Worm (Caenorhabditis elegans) whole organism, L3 larva: Measurements from ENCODE around the gene ddo-2.

Experiments used
- R02D3.7 ChIP-seq: fragments of 150-350 bp; optimal IDR thresholded peaks from 2 replicates; lab custom pipeline; 2014; ENCODE audit warnings: missing biosample characterization, missing genetic modification characterization
- ZK546.5 ChIP-seq: sonication (generic microtip); optimal IDR thresholded peaks from 2 replicates; lab custom pipeline; 2017; ENCODE audit warnings: missing biosample characterization, missing genetic modification characterization
- aly-2 ChIP-seq: fragments of 150-350 bp; optimal IDR thresholded peaks from 2 replicates; lab custom pipeline; 2014; ENCODE audit warnings: missing biosample characterization, missing genetic modification characterization
- ama-1 ChIP-seq: fragments of 150-350 bp; optimal IDR thresholded peaks from 2 replicates; lab custom pipeline; 2018
- ceh-28 ChIP-seq: fragments of 150-350 bp; optimal IDR thresholded peaks from 2 replicates; lab custom pipeline; 2014; ENCODE audit warnings: missing biosample characterization, missing genetic modification reagents, missing genetic modification characterization
- ceh-82 ChIP-seq: fragments of 150-350 bp; optimal IDR thresholded peaks from 2 replicates; lab custom pipeline; 2014; ENCODE audit warnings: missing biosample characterization, missing genetic modification characterization
- ceh-9 ChIP-seq: sonication (generic microtip); optimal IDR thresholded peaks from 2 replicates; lab custom pipeline; 2018; ENCODE audit warnings: missing biosample characterization, missing genetic modification characterization
- daf-12 ChIP-seq: fragments of 150-350 bp; optimal IDR thresholded peaks from 2 replicates; lab custom pipeline; 2014; ENCODE audit warnings: missing biosample characterization, missing genetic modification reagents, missing genetic modification characterization
- egl-27 ChIP-seq: sonication (generic microtip); optimal IDR thresholded peaks from 4 replicates; lab custom pipeline; 2017; ENCODE audit warnings: missing biosample characterization, missing genetic modification reagents, missing genetic modification characterization
- elt-1 ChIP-seq: fragments of 150-350 bp; optimal IDR thresholded peaks from 2 replicates; lab custom pipeline; 2014; ENCODE audit warnings: missing biosample characterization, missing genetic modification characterization
- elt-2 ChIP-seq: sonication (generic microtip); optimal IDR thresholded peaks from 2 replicates; lab custom pipeline; 2016; ENCODE audit warnings: missing genetic modification reagents, mild to moderate bottlenecking, missing genetic modification characterization, missing compliant biosample characterization
- elt-3 ChIP-seq, 3 experiments: fragments of 150-350 bp in 1 of 3; sonication (generic microtip) in 2 of 3; optimal IDR thresholded peaks; 2 replicates in 2 of 3; 4 replicates in 1 of 3; lab custom pipeline; 2014 to 2017; ENCODE audit warnings: missing biosample characterization in 3 of 3, missing genetic modification characterization in 3 of 3
- eor-1 ChIP-seq, 2 experiments: fragments of 150-350 bp; optimal IDR thresholded peaks; 2 replicates each; lab custom pipeline; 2014 to 2018; ENCODE audit warnings: missing biosample characterization in 2 of 2, missing genetic modification characterization in 2 of 2
- fos-1 ChIP-seq: fragments of 150-350 bp; optimal IDR thresholded peaks from 2 replicates; lab custom pipeline; 2014; ENCODE audit warnings: missing biosample characterization, missing genetic modification characterization
- hmg-11 ChIP-seq: sonication (generic microtip); optimal IDR thresholded peaks from 2 replicates; lab custom pipeline; 2016; ENCODE audit warnings: missing genetic modification characterization, missing compliant biosample characterization
- lin-15B ChIP-seq: fragments of 150-350 bp; optimal IDR thresholded peaks from 2 replicates; lab custom pipeline; 2014; ENCODE audit warnings: missing biosample characterization, missing genetic modification characterization
- lin-39 ChIP-seq: fragments of 150-350 bp; optimal IDR thresholded peaks from 2 replicates; lab custom pipeline; 2018; ENCODE audit warnings: missing biosample characterization, missing genetic modification reagents, missing genetic modification characterization
- lsy-12 ChIP-seq: sonication (generic microtip); optimal IDR thresholded peaks from 2 replicates; lab custom pipeline; 2016; ENCODE audit warnings: mild to moderate bottlenecking, missing genetic modification characterization, missing compliant biosample characterization
- mdl-1 ChIP-seq: fragments of 150-350 bp; optimal IDR thresholded peaks from 2 replicates; lab custom pipeline; 2014; ENCODE audit warnings: missing biosample characterization, missing genetic modification characterization
- mml-1 ChIP-seq: fragments of 150-350 bp; sonication (generic microtip); optimal IDR thresholded peaks from 3 replicates; lab custom pipeline; 2014; ENCODE audit warnings: missing biosample characterization, missing genetic modification characterization
- nhr-11 ChIP-seq: fragments of 150-350 bp; optimal IDR thresholded peaks from 2 replicates; lab custom pipeline; 2014; ENCODE audit warnings: missing biosample characterization, missing genetic modification characterization
- nhr-12 ChIP-seq: fragments of 150-350 bp; optimal IDR thresholded peaks from 2 replicates; lab custom pipeline; 2014; ENCODE audit warnings: missing biosample characterization, missing genetic modification characterization
- nhr-23 ChIP-seq: fragments of 150-350 bp; optimal IDR thresholded peaks from 2 replicates; lab custom pipeline; 2014; ENCODE audit warnings: missing biosample characterization, missing genetic modification reagents, missing genetic modification characterization
- nhr-25 ChIP-seq: sonication (generic microtip); optimal IDR thresholded peaks from 2 replicates; lab custom pipeline; 2017; ENCODE audit warnings: missing biosample characterization, missing genetic modification characterization
- nhr-28 ChIP-seq: fragments of 150-350 bp; optimal IDR thresholded peaks from 2 replicates; lab custom pipeline; 2014; ENCODE audit warnings: missing biosample characterization, missing genetic modification characterization
- nhr-43 ChIP-seq: sonication (generic microtip); optimal IDR thresholded peaks from 2 replicates; lab custom pipeline; 2016; ENCODE audit warnings: mild to moderate bottlenecking, missing genetic modification characterization, missing compliant biosample characterization; ENCODE audit not compliant: poor library complexity, severe bottlenecking
- nhr-67 ChIP-seq: fragments of 150-350 bp; optimal IDR thresholded peaks from 2 replicates; lab custom pipeline; 2014; ENCODE audit warnings: missing biosample characterization, missing genetic modification characterization
- pha-4 ChIP-seq: fragments of 150-350 bp; optimal IDR thresholded peaks from 2 replicates; lab custom pipeline; 2014; ENCODE audit warnings: missing biosample characterization, missing genetic modification reagents, missing genetic modification characterization
- sea-2 ChIP-seq: fragments of 150-350 bp; sonication (generic microtip); optimal IDR thresholded peaks from 4 replicates; lab custom pipeline; 2014; ENCODE audit warnings: missing biosample characterization, missing genetic modification reagents, missing genetic modification characterization
- skn-1 ChIP-seq: fragments of 150-350 bp; optimal IDR thresholded peaks from 2 replicates; lab custom pipeline; 2014; ENCODE audit warnings: missing biosample characterization, missing genetic modification characterization
- snpc-4 ChIP-seq: fragments of 150-350 bp; optimal IDR thresholded peaks from 2 replicates; lab custom pipeline; 2014; ENCODE audit warnings: missing biosample characterization, missing genetic modification characterization
- tbx-2 ChIP-seq: sonication (generic microtip); optimal IDR thresholded peaks from 2 replicates; lab custom pipeline; 2016; ENCODE audit warnings: mild to moderate bottlenecking, missing genetic modification characterization, missing compliant biosample characterization
- zag-1 ChIP-seq: fragments of 150-350 bp; optimal IDR thresholded peaks from 2 replicates; lab custom pipeline; 2014; ENCODE audit warnings: missing biosample characterization, missing genetic modification characterization
- ztf-11 ChIP-seq: fragments of 150-350 bp; optimal IDR thresholded peaks from 2 replicates; lab custom pipeline; 2014; ENCODE audit warnings: missing biosample characterization, missing genetic modification characterization
- ztf-4 ChIP-seq: fragments of 150-350 bp; optimal IDR thresholded peaks from 2 replicates; lab custom pipeline; 2014; ENCODE audit warnings: missing biosample characterization, missing genetic modification characterization

ddo-2 gene

ce11 chrV:7403501-7403900 is 32.0 kb downstream of the ddo-2 start:
- no peak for TF ChIP-seq R02D3.7 (tag; lab: Kevin White, UChicago)
- no peak for TF ChIP-seq skn-1 (tag; lab: Kevin White, UChicago)
- no peak for TF ChIP-seq nhr-67
- TF ChIP-seq ztf-11 (tag; lab: Kevin White, UChicago) = no peak
- no peak for TF ChIP-seq lin-39 (tag; lab: Kevin White, UChicago)
- TF ChIP-seq lin-15B (tag; lab: Kevin White, UChicago) = no peak
- no peak for TF ChIP-seq daf-12 (tag; lab: Kevin White, UChicago)
- no peak for TF ChIP-seq ZK546.5
- no peak for TF ChIP-seq zag-1
- TF ChIP-seq tbx-2 (tag; lab: Kevin White, UChicago) = no peak

ce11 chrV:7402355-7402754 is 33.1 kb downstream of the ddo-2 start, which contains the start of gene srj-13:
TSS of gene srj-13 (plus strand) at chrV:7402655.
- no peak for TF ChIP-seq ztf-4 (tag; lab: Kevin White, UChicago)
- no peak for TF ChIP-seq R02D3.7 (tag; lab: Kevin White, UChicago)

- TF ChIP-seq lsy-12 (tag; lab: Kevin White, UChicago) = no peak
- TF ChIP-seq elt-2 (tag; lab: Kevin White, UChicago) = no peak
- TF ChIP-seq ceh-28 (tag; lab: Kevin White, UChicago) = no peak
- TF ChIP-seq aly-2 = no peak
- TF ChIP-seq ceh-9 (tag; lab: Kevin White, UChicago) = no peak
- TF ChIP-seq nhr-28 (tag; lab: Kevin White, UChicago) = no peak
- no peak for TF ChIP-seq mml-1 (tag; lab: Kevin White, UChicago)
- TF ChIP-seq elt-1 (tag; lab: Kevin White, UChicago) = no peak
- no peak for TF ChIP-seq nhr-12 (tag; lab: Kevin White, UChicago)
- no peak for TF ChIP-seq hmg-11 (tag; lab: Kevin White, UChicago)
- no peak for TF ChIP-seq lin-15B (tag; lab: Kevin White, UChicago)
- TF ChIP-seq ceh-82 (tag; lab: Kevin White, UChicago) = no peak
- TF ChIP-seq nhr-25 (tag; lab: Kevin White, UChicago) = no peak
- no peak for TF ChIP-seq nhr-43 (tag; lab: Kevin White, UChicago)
- TF ChIP-seq lin-39 (tag; lab: Kevin White, UChicago) = no peak
Measured at ce11 chrV:7400588-7400987, 34.9 kb downstream of the ddo-2 start, which contains the start of gene srx-60. TSS of gene srx-60 (plus strand) at chrV:7400888.

- TF ChIP-seq mdl-1 (tag; lab: Kevin White, UChicago) (no peak), elt-1 (tag; lab: Kevin White, UChicago) (no peak), elt-2 (tag; lab: Kevin White, UChicago) (no peak), zag-1 (no peak), egl-27 (no peak), ztf-4 (tag; lab: Kevin White, UChicago) (no peak), ceh-9 (tag; lab: Kevin White, UChicago) (no peak), snpc-4 (no peak), R02D3.7 (tag; lab: Kevin White, UChicago) (no peak), nhr-11 (no peak), mml-1 (tag; lab: Kevin White, UChicago) (no peak)
- TF ChIP-seq, all 47 proteins: peak for 0
Measured at ce11 chrV:7400095-7400494, 35.4 kb downstream of the ddo-2 start, which contains the start of gene cnc-9. TSS of gene cnc-9 (minus strand) at chrV:7400195.

- no peak for TF ChIP-seq pha-4 (tag; lab: Kevin White, UChicago)
- no peak for TF ChIP-seq snpc-4
- TF ChIP-seq R02D3.7 (tag; lab: Kevin White, UChicago) = no peak
- no peak for TF ChIP-seq nhr-28 (tag; lab: Kevin White, UChicago)
- TF ChIP-seq ama-1 (lab: Kevin White, UChicago) = no peak
- no peak for TF ChIP-seq ztf-4 (tag; lab: Kevin White, UChicago)
- TF ChIP-seq aly-2 = no peak
- TF ChIP-seq eor-1 (tag; optimal IDR thresholded peaks at IDR 0.05; lab: Kevin White, UChicago) = no peak
- no peak for TF ChIP-seq skn-1 (tag; lab: Kevin White, UChicago)
- no peak for TF ChIP-seq sea-2 (GFP tag; lab: Kevin White, UChicago)
- no peak for TF ChIP-seq elt-3 (tag; optimal IDR thresholded peaks at IDR 0.05; lab: Kevin White, UChicago)
- TF ChIP-seq nhr-43 (tag; lab: Kevin White, UChicago) = no peak
- no peak for TF ChIP-seq ceh-28 (tag; lab: Kevin White, UChicago)
- no peak for TF ChIP-seq lin-39 (tag; lab: Kevin White, UChicago)
- TF ChIP-seq lsy-12 (tag; lab: Kevin White, UChicago) = no peak
- TF ChIP-seq elt-1 (tag; lab: Kevin White, UChicago) = no peak
- TF ChIP-seq fos-1 (tag; lab: Kevin White, UChicago) = no peak
- no peak for TF ChIP-seq zag-1
- TF ChIP-seq ceh-82 (tag; lab: Kevin White, UChicago) = no peak
- TF ChIP-seq nhr-23 (tag; lab: Kevin White, UChicago) = no peak
- TF ChIP-seq, all 47 proteins: peak for 0
Measured at ce11 chrV:7399202-7399601, 36.3 kb downstream of the ddo-2 start, which contains the start of gene gst-41. TSS of gene gst-41 (minus strand) at chrV:7399302.
